Worm (Caenorhabditis elegans) whole organism, L3 larva: ENCODE measurements around the gene str-178.

ENCODE experiments used
- ceh-28 ChIP-seq: fragments of 150-350 bp; optimal IDR thresholded peaks from 2 replicates; lab custom pipeline; 2014; ENCODE audit warnings: missing biosample characterization, missing genetic modification reagents, missing genetic modification characterization
- ceh-82 ChIP-seq: fragments of 150-350 bp; optimal IDR thresholded peaks from 2 replicates; lab custom pipeline; 2014; ENCODE audit warnings: missing biosample characterization, missing genetic modification characterization
- egl-27 ChIP-seq: sonication (generic microtip); optimal IDR thresholded peaks from 4 replicates; lab custom pipeline; 2017; ENCODE audit warnings: missing biosample characterization, missing genetic modification reagents, missing genetic modification characterization
- elt-1 ChIP-seq: fragments of 150-350 bp; optimal IDR thresholded peaks from 2 replicates; lab custom pipeline; 2014; ENCODE audit warnings: missing biosample characterization, missing genetic modification characterization
- elt-2 ChIP-seq: sonication (generic microtip); optimal IDR thresholded peaks from 2 replicates; lab custom pipeline; 2016; ENCODE audit warnings: missing genetic modification reagents, mild to moderate bottlenecking, missing genetic modification characterization, missing compliant biosample characterization
- fkh-10 ChIP-seq: sonication (generic microtip); optimal IDR thresholded peaks from 2 replicates; lab custom pipeline; 2017; ENCODE audit warnings: missing biosample characterization, missing genetic modification reagents, missing genetic modification characterization
- hmg-11 ChIP-seq: sonication (generic microtip); optimal IDR thresholded peaks from 2 replicates; lab custom pipeline; 2016; ENCODE audit warnings: missing genetic modification characterization, missing compliant biosample characterization
- lin-15B ChIP-seq: fragments of 150-350 bp; optimal IDR thresholded peaks from 2 replicates; lab custom pipeline; 2014; ENCODE audit warnings: missing biosample characterization, missing genetic modification characterization
- mml-1 ChIP-seq: fragments of 150-350 bp; sonication (generic microtip); optimal IDR thresholded peaks from 3 replicates; lab custom pipeline; 2014; ENCODE audit warnings: missing biosample characterization, missing genetic modification characterization
- nfya-1 ChIP-seq: sonication (generic microtip); optimal IDR thresholded peaks from 2 replicates; lab custom pipeline; 2017; ENCODE audit warnings: missing genetic modification characterization, mild to moderate bottlenecking, missing compliant biosample characterization, antibody characterized with exemption, moderate library complexity; ENCODE audit not compliant: insufficient read depth
- nhr-11 ChIP-seq: fragments of 150-350 bp; optimal IDR thresholded peaks from 2 replicates; lab custom pipeline; 2014; ENCODE audit warnings: missing biosample characterization, missing genetic modification characterization
- nhr-12 ChIP-seq: fragments of 150-350 bp; optimal IDR thresholded peaks from 2 replicates; lab custom pipeline; 2014; ENCODE audit warnings: missing biosample characterization, missing genetic modification characterization
- nhr-23 ChIP-seq: fragments of 150-350 bp; optimal IDR thresholded peaks from 2 replicates; lab custom pipeline; 2014; ENCODE audit warnings: missing biosample characterization, missing genetic modification reagents, missing genetic modification characterization
- nhr-237 ChIP-seq: fragments of 150-350 bp; optimal IDR thresholded peaks from 2 replicates; lab custom pipeline; 2014; ENCODE audit warnings: missing biosample characterization, missing genetic modification characterization
- nhr-25 ChIP-seq: sonication (generic microtip); optimal IDR thresholded peaks from 2 replicates; lab custom pipeline; 2017; ENCODE audit warnings: missing biosample characterization, missing genetic modification characterization
- nhr-76 ChIP-seq: fragments of 150-350 bp; sonication (generic microtip); optimal IDR thresholded peaks from 5 replicates; lab custom pipeline; 2014; ENCODE audit warnings: missing biosample characterization, missing genetic modification characterization
- pha-4 ChIP-seq: fragments of 150-350 bp; optimal IDR thresholded peaks from 2 replicates; lab custom pipeline; 2014; ENCODE audit warnings: missing biosample characterization, missing genetic modification reagents, missing genetic modification characterization
- pqm-1 ChIP-seq: fragments of 150-350 bp; optimal IDR thresholded peaks from 2 replicates; lab custom pipeline; 2017; ENCODE audit warnings: missing biosample characterization, missing genetic modification characterization, inconsistent platforms
- snpc-4 ChIP-seq: fragments of 150-350 bp; optimal IDR thresholded peaks from 2 replicates; lab custom pipeline; 2014; ENCODE audit warnings: missing biosample characterization, missing genetic modification characterization
- unc-62 ChIP-seq: fragments of 150-350 bp; sonication (generic microtip); optimal IDR thresholded peaks from 4 replicates; lab custom pipeline; 2014; ENCODE audit warnings: missing biosample characterization, missing genetic modification reagents, missing genetic modification characterization
- zag-1 ChIP-seq: fragments of 150-350 bp; optimal IDR thresholded peaks from 2 replicates; lab custom pipeline; 2014; ENCODE audit warnings: missing biosample characterization, missing genetic modification characterization
- ztf-11 ChIP-seq: fragments of 150-350 bp; optimal IDR thresholded peaks from 2 replicates; lab custom pipeline; 2014; ENCODE audit warnings: missing biosample characterization, missing genetic modification characterization
- ztf-4 ChIP-seq: fragments of 150-350 bp; optimal IDR thresholded peaks from 2 replicates; lab custom pipeline; 2014; ENCODE audit warnings: missing biosample characterization, missing genetic modification characterization

Gene str-178

DNA sequence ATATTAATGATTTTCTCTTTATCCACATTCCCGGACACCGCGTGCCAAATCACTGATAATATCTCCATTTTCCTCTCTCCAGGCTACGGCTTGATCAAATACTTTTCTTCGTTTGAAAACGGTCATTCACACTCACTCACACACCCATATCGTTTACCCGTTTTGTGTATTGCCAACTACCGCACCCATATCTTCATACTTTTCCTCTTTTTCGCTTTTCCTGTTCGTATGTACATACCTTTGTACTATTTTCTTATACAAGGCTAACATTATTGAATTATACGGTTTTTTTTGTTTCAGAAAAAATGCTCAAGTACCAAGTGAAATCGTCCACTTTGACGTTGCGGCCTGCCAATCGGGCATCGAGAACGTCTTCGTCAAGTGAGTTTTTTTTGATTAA, 48.4 kb downstream of the str-178 start, which contains the start of gene W05B10.4:
TSS of gene W05B10.4 (plus strand) at position 301 of the 400 bp plus-strand sequence.
- TF ChIP-seq elt-1 (tag; lab: Kevin White, UChicago), result no peak
- TF ChIP-seq fkh-10 (GFP tag; lab: Kevin White, UChicago), result no peak
- no peak for TF ChIP-seq lin-15B
- TF ChIP-seq pha-4 (tag; lab: Kevin White, UChicago), result no peak
- TF ChIP-seq pqm-1, result no peak
- TF ChIP-seq nhr-76, result no peak
- no peak for TF ChIP-seq nhr-25 (tag; lab: Kevin White, UChicago)
- TF ChIP-seq ceh-82, result no peak
- TF ChIP-seq nhr-23 (tag; lab: Kevin White, UChicago), result no peak
- TF ChIP-seq hmg-11, result no peak
- no peak for TF ChIP-seq elt-2 (tag; lab: Kevin White, UChicago)
- no peak for TF ChIP-seq ceh-28 (tag; lab: Kevin White, UChicago)
- TF ChIP-seq nhr-237 (tag; lab: Kevin White, UChicago), result no peak
- no peak for TF ChIP-seq nfya-1 (tag; lab: Kevin White, UChicago)
- TF ChIP-seq snpc-4, result no peak
- no peak for TF ChIP-seq ztf-4 (tag; lab: Kevin White, UChicago)
- TF ChIP-seq mml-1 (tag; lab: Kevin White, UChicago), result no peak
- TF ChIP-seq, all 47 proteins: peak for 0

- TF ChIP-seq unc-62, result no peak
- no peak for TF ChIP-seq ztf-11 (tag; lab: Kevin White, UChicago)
- no peak for TF ChIP-seq nhr-76
- TF ChIP-seq zag-1 (tag; lab: Kevin White, UChicago), result no peak
- no peak for TF ChIP-seq egl-27 (tag; lab: Kevin White, UChicago)
- TF ChIP-seq nhr-11 (tag; lab: Kevin White, UChicago), result no peak
- no peak for TF ChIP-seq fkh-10 (GFP tag; lab: Kevin White, UChicago)
- no peak for TF ChIP-seq nhr-25 (tag; lab: Kevin White, UChicago)
- no peak for TF ChIP-seq nhr-12 (tag; lab: Kevin White, UChicago)
- TF ChIP-seq snpc-4, result no peak
Measured at ce11 chrV:12667397-12667796, 49.0 kb downstream of the str-178 start.
